Fruit fly (Drosophila melanogaster) whole organism, embryonic: ENCODE results near the gene CG15332.

Experiments used
- Adf1 ChIP-seq: fragments of 200-800 bp; sonication (Bioruptor generic); IDR thresholded peaks from 2 replicates; pipeline ENCODE4 v1.3.6; 2022; ENCODE audit warnings: missing biosample characterization, missing genetic modification characterization
- BEAF-32 ChIP-seq: fragments of 200-800 bp; sonication (Bioruptor generic); optimal IDR thresholded peaks from 3 replicates; lab custom pipeline; 2017; ENCODE audit warnings: missing biosample characterization, missing genetic modification characterization, mild to moderate bottlenecking, moderate library complexity, missing genetic modification reagents
- CG10321 ChIP-seq: fragments of 200-800 bp; sonication (Bioruptor generic); IDR thresholded peaks from 2 replicates; pipeline ENCODE4 v1.3.6; 2022; ENCODE audit warnings: missing biosample characterization, missing genetic modification characterization
- CG11560 ChIP-seq: fragments of 200-800 bp; sonication (Bioruptor generic); IDR thresholded peaks from 3 replicates; pipeline ENCODE4 v1.3.6; 2022; ENCODE audit warnings: missing biosample characterization, missing genetic modification characterization
- CG12299 ChIP-seq: fragments of 200-800 bp; sonication (Bioruptor generic); optimal IDR thresholded peaks from 2 replicates; lab custom pipeline; 2018; ENCODE audit warnings: missing biosample characterization, mild to moderate bottlenecking, missing genetic modification characterization
- CG13424 ChIP-seq: fragments of 200-800 bp; sonication (Bioruptor generic); optimal IDR thresholded peaks from 2 replicates; lab custom pipeline; 2019; ENCODE audit warnings: missing biosample characterization, mild to moderate bottlenecking, missing genetic modification characterization, moderate library complexity
- CG14050 ChIP-seq: fragments of 200-800 bp; sonication (Bioruptor generic); IDR thresholded peaks from 3 replicates; pipeline ENCODE4 v1.3.6; 2022; ENCODE audit warnings: missing biosample characterization, missing genetic modification characterization
- CG1529 ChIP-seq: fragments of 200-800 bp; sonication (Bioruptor generic); optimal IDR thresholded peaks from 3 replicates; lab custom pipeline; 2018; ENCODE audit warnings: missing biosample characterization, missing genetic modification characterization
- CG15479 ChIP-seq: fragments of 200-800 bp; sonication (Bioruptor generic); optimal IDR thresholded peaks from 3 replicates; lab custom pipeline; 2019; ENCODE audit warnings: missing biosample characterization, mild to moderate bottlenecking, missing genetic modification characterization, moderate library complexity
- CG1647 ChIP-seq: fragments of 200-800 bp; sonication (Bioruptor generic); optimal IDR thresholded peaks from 3 replicates; lab custom pipeline; 2016; ENCODE audit warnings: missing biosample characterization, missing genetic modification characterization
- CG1792 ChIP-seq: fragments of 200-800 bp; sonication (Bioruptor generic); optimal IDR thresholded peaks from 2 replicates; lab custom pipeline; 2016; ENCODE audit warnings: missing biosample characterization, missing genetic modification characterization
- CG30020 ChIP-seq: fragments of 200-800 bp; optimal IDR thresholded peaks from 2 replicates; lab custom pipeline; 2019; ENCODE audit warnings: missing biosample characterization, mild to moderate bottlenecking, missing genetic modification characterization, moderate library complexity
- CG3407 ChIP-seq: fragments of 200-800 bp; sonication (Bioruptor generic); optimal IDR thresholded peaks from 2 replicates; lab custom pipeline; 2018; ENCODE audit warnings: missing biosample characterization, mild to moderate bottlenecking, missing genetic modification characterization
- CG34376 ChIP-seq: fragments of 200-800 bp; sonication (Bioruptor generic); optimal IDR thresholded peaks from 2 replicates; lab custom pipeline; 2018; ENCODE audit warnings: missing biosample characterization, mild to moderate bottlenecking, missing genetic modification characterization
- CG4617 ChIP-seq: fragments of 200-800 bp; sonication (Bioruptor generic); optimal IDR thresholded peaks from 3 replicates; lab custom pipeline; 2016; ENCODE audit warnings: missing biosample characterization, missing genetic modification characterization, borderline replicate concordance
- CG4820 ChIP-seq: fragments of 200-800 bp; sonication (Bioruptor generic); optimal IDR thresholded peaks from 3 replicates; lab custom pipeline; 2016; ENCODE audit warnings: missing biosample characterization, missing genetic modification characterization
- CG7372 ChIP-seq: fragments of 200-800 bp; sonication (Bioruptor generic); IDR thresholded peaks from 2 replicates; pipeline ENCODE4 v1.3.6; 2022; ENCODE audit warnings: missing biosample characterization, missing genetic modification characterization
- CG8281 ChIP-seq: fragments of 200-800 bp; sonication (Bioruptor generic); optimal IDR thresholded peaks from 2 replicates; lab custom pipeline; 2018; ENCODE audit warnings: missing biosample characterization, mild to moderate bottlenecking, missing genetic modification characterization, moderate library complexity
- CG9215 ChIP-seq: fragments of 200-800 bp; sonication (Bioruptor generic); IDR thresholded peaks from 2 replicates; pipeline ENCODE4 v1.3.6; 2022; ENCODE audit warnings: missing biosample characterization, missing genetic modification characterization
- CG9609 ChIP-seq: fragments of 200-800 bp; sonication (Bioruptor generic); optimal IDR thresholded peaks from 3 replicates; lab custom pipeline; 2016; ENCODE audit warnings: missing biosample characterization, missing genetic modification characterization
- CG9727 ChIP-seq: fragments of 200-800 bp; sonication (Bioruptor generic); optimal IDR thresholded peaks from 3 replicates; lab custom pipeline; 2017; ENCODE audit warnings: missing biosample characterization, mild to moderate bottlenecking, missing genetic modification characterization
- D19B ChIP-seq: fragments of 200-800 bp; sonication (Bioruptor generic); optimal IDR thresholded peaks from 2 replicates; lab custom pipeline; 2017; ENCODE audit warnings: missing biosample characterization, mild to moderate bottlenecking, missing genetic modification characterization
- Dbx ChIP-seq: fragments of 200-800 bp; sonication (Bioruptor generic); IDR thresholded peaks from 3 replicates; pipeline ENCODE4 v1.3.6; 2022; ENCODE audit warnings: missing biosample characterization, missing genetic modification characterization
- Dfd ChIP-seq, 2 experiments: fragments of >200 bp; optimal IDR thresholded peaks; 2 replicates each; lab custom pipeline; 2017; ENCODE audit warnings: missing biosample characterization in 2 of 2, missing genetic modification characterization in 2 of 2
- Dll ChIP-seq: fragments of 200-800 bp; sonication (Bioruptor generic); IDR thresholded peaks from 4 replicates; pipeline ENCODE4 v1.3.6; 2022; ENCODE audit warnings: missing biosample characterization, missing genetic modification characterization; ENCODE audit not compliant: partially characterized antibody
- Dp ChIP-seq: fragments of 200-800 bp; sonication (Bioruptor generic); optimal IDR thresholded peaks from 2 replicates; lab custom pipeline; 2018; ENCODE audit warnings: missing biosample characterization, mild to moderate bottlenecking, missing genetic modification characterization, moderate library complexity
- Eip74EF ChIP-seq, 2 experiments: fragments of 200-800 bp in 1 of 2; fragments of >200 bp in 1 of 2; sonication (Bioruptor generic) in 1 of 2; optimal IDR thresholded peaks; 2 replicates each; lab custom pipeline; 2017 to 2019; ENCODE audit warnings: missing biosample characterization in 2 of 2, missing genetic modification characterization in 2 of 2, mild to moderate bottlenecking in 1 of 2, moderate library complexity in 1 of 2
- H2.0 ChIP-seq: fragments of 200-800 bp; sonication (Bioruptor generic); IDR thresholded peaks from 2 replicates; pipeline ENCODE4 v1.3.6; 2022; ENCODE audit warnings: missing biosample characterization, missing genetic modification characterization
- Hr78 ChIP-seq, 2 experiments: fragments of 200-800 bp in 1 of 2; fragments of >200 bp in 1 of 2; sonication (Bioruptor generic) in 1 of 2; optimal IDR thresholded peaks; 2 replicates each; lab custom pipeline; 2017 to 2019; ENCODE audit warnings: missing biosample characterization in 2 of 2, missing genetic modification characterization in 2 of 2, mild to moderate bottlenecking in 1 of 2, moderate library complexity in 1 of 2
- Jarid2 ChIP-seq: fragments of 200-800 bp; sonication (Bioruptor generic); optimal IDR thresholded peaks from 3 replicates; lab custom pipeline; 2017; ENCODE audit warnings: mild to moderate bottlenecking, missing biosample characterization, missing genetic modification reagents, missing genetic modification characterization
- MBD-R2 ChIP-seq: fragments of 200-800 bp; sonication (Bioruptor generic); IDR thresholded peaks from 2 replicates; pipeline ENCODE4 v1.3.6; 2022; ENCODE audit warnings: missing biosample characterization, missing genetic modification characterization
- Optix ChIP-seq: fragments of 200-800 bp; sonication (Bioruptor generic); IDR thresholded peaks from 3 replicates; pipeline ENCODE4 v1.3.6; 2022; ENCODE audit warnings: missing biosample characterization, missing genetic modification characterization
- Scr ChIP-seq: fragments of 200-800 bp; sonication (Bioruptor generic); IDR thresholded peaks from 2 replicates; pipeline ENCODE4 v1.3.6; 2022; ENCODE audit warnings: missing biosample characterization, missing genetic modification characterization; ENCODE audit not compliant: partially characterized antibody
- Tbp ChIP-seq: fragments of >200 bp; optimal IDR thresholded peaks from 2 replicates; lab custom pipeline; 2018; ENCODE audit warnings: missing biosample characterization, missing genetic modification characterization
- ara ChIP-seq: fragments of 200-800 bp; sonication (Bioruptor generic); IDR thresholded peaks from 2 replicates; pipeline ENCODE4 v1.3.6; 2022; ENCODE audit warnings: missing biosample characterization, missing genetic modification characterization
- az2 ChIP-seq: fragments of 200-800 bp; sonication (Bioruptor generic); optimal IDR thresholded peaks from 3 replicates; lab custom pipeline; 2016; ENCODE audit warnings: missing biosample characterization, missing genetic modification characterization
- bab2 ChIP-seq: fragments of 200-800 bp; sonication (Bioruptor generic); optimal IDR thresholded peaks from 2 replicates; lab custom pipeline; 2016; ENCODE audit warnings: missing biosample characterization, missing genetic modification characterization
- bowl ChIP-seq: fragments of 200-800 bp; sonication (Bioruptor generic); IDR thresholded peaks from 2 replicates; pipeline ENCODE4 v1.3.6; 2022; ENCODE audit warnings: missing biosample characterization, missing genetic modification characterization
- dan ChIP-seq: fragments of 200-800 bp; sonication (Bioruptor generic); IDR thresholded peaks from 2 replicates; pipeline ENCODE4 v1.3.6; 2022; ENCODE audit warnings: missing biosample characterization, missing genetic modification characterization
- dmrt99B ChIP-seq: fragments of 200-800 bp; sonication (Bioruptor generic); optimal IDR thresholded peaks from 2 replicates; lab custom pipeline; 2018; ENCODE audit warnings: missing biosample characterization, mild to moderate bottlenecking, missing genetic modification characterization, moderate library complexity
- emc ChIP-seq: fragments of 200-800 bp; sonication (Bioruptor generic); optimal IDR thresholded peaks from 2 replicates; lab custom pipeline; 2016; ENCODE audit warnings: missing biosample characterization, missing genetic modification characterization
- ham ChIP-seq: fragments of 200-800 bp; sonication (Bioruptor generic); IDR thresholded peaks from 2 replicates; pipeline ENCODE4 v1.3.6; 2022; ENCODE audit warnings: missing biosample characterization, missing genetic modification characterization
- insv ChIP-seq, 2 experiments: fragments of 200-800 bp; sonication (Bioruptor generic); optimal IDR thresholded peaks; 3 replicates each; lab custom pipeline; 2016 to 2018; ENCODE audit warnings: missing biosample characterization in 2 of 2, missing genetic modification characterization in 2 of 2
- inv ChIP-seq: fragments of 200-800 bp; sonication (Bioruptor generic); IDR thresholded peaks from 2 replicates; pipeline ENCODE4 v1.3.6; 2022; ENCODE audit warnings: missing biosample characterization, missing genetic modification characterization; ENCODE audit not compliant: partially characterized antibody
- kah ChIP-seq: fragments of 200-800 bp; sonication (Bioruptor generic); optimal IDR thresholded peaks from 2 replicates; lab custom pipeline; 2018; ENCODE audit warnings: missing biosample characterization, mild to moderate bottlenecking, missing genetic modification characterization
- mam ChIP-seq: fragments of 200-800 bp; sonication (Bioruptor generic); optimal IDR thresholded peaks from 3 replicates; lab custom pipeline; 2016; ENCODE audit warnings: missing biosample characterization, missing genetic modification characterization
- nom ChIP-seq: fragments of 200-800 bp; sonication (Bioruptor generic); optimal IDR thresholded peaks from 2 replicates; lab custom pipeline; 2017; ENCODE audit warnings: missing biosample characterization, missing genetic modification characterization, mild to moderate bottlenecking, moderate library complexity, missing genetic modification reagents
- seq ChIP-seq: fragments of 200-800 bp; sonication (Bioruptor generic); IDR thresholded peaks from 2 replicates; pipeline ENCODE4 v1.3.6; 2022; ENCODE audit warnings: missing biosample characterization, missing genetic modification characterization
- sna ChIP-seq: fragments of 200-800 bp; sonication (Bioruptor generic); IDR thresholded peaks from 2 replicates; pipeline ENCODE4 v1.3.6; 2022; ENCODE audit warnings: missing biosample characterization, missing genetic modification characterization; ENCODE audit not compliant: partially characterized antibody
- twi ChIP-seq: fragments of 200-800 bp; optimal IDR thresholded peaks from 2 replicates; lab custom pipeline; 2019; ENCODE audit warnings: missing biosample characterization, mild to moderate bottlenecking, missing genetic modification characterization, moderate library complexity
- z ChIP-seq: fragments of 200-800 bp; sonication (Bioruptor generic); IDR thresholded peaks from 3 replicates; pipeline ENCODE4 v1.3.6; 2022; ENCODE audit warnings: missing biosample characterization, missing genetic modification characterization
- zen ChIP-seq: fragments of 200-800 bp; sonication (Bioruptor generic); optimal IDR thresholded peaks from 3 replicates; lab custom pipeline; 2018; ENCODE audit warnings: missing biosample characterization, mild to moderate bottlenecking, missing genetic modification characterization, moderate library complexity

The CG15332 gene

dm6 chrX:7959025-7959424 lies 3.2 kb upstream of the CG15332 start (continued):
- TF ChIP-seq nom (GFP tag; lab: Kevin White, UChicago) (peak; percentile 29), CG13424 (tag; lab: Kevin White, UChicago) (no peak), CG9609 (no peak), CG1792 (GFP tag; lab: Kevin White, UChicago) (no peak), inv (GFP tag; lab: Robert Waterston, UW) (no peak), CG9727 (GFP tag; lab: Kevin White, UChicago) (no peak), Optix (GFP tag; lab: Robert Waterston, UW) (no peak), Dp (GFP tag; lab: Kevin White, UChicago) (no peak), Adf1 (GFP tag; lab: Robert Waterston, UW) (no peak), bowl (no peak), bab2 (GFP tag; lab: Kevin White, UChicago) (no peak), Dbx (GFP tag; lab: Robert Waterston, UW) (no peak), BEAF-32 (GFP tag; lab: Kevin White, UChicago) (no peak), CG7372 (GFP tag; lab: Robert Waterston, UW) (no peak), CG11560 (tag; lab: Robert Waterston, UW) (no peak), Eip74EF (GFP tag; optimal IDR thresholded peaks at IDR 0.05; lab: Kevin White, UChicago) (no peak), dmrt99B (tag; lab: Kevin White, UChicago) (no peak), CG14050 (GFP tag; lab: Robert Waterston, UW) (no peak), CG34376 (GFP tag; lab: Kevin White, UChicago) (no peak), D19B (GFP tag; lab: Kevin White, UChicago) (no peak), zen (peak; percentile 14), CG4820 (GFP tag; lab: Kevin White, UChicago) (no peak), H2.0 (GFP tag; lab: Robert Waterston, UW) (no peak), Scr (GFP tag; lab: Robert Waterston, UW) (no peak), CG30020 (tag; lab: Kevin White, UChicago) (no peak), CG1647 (GFP tag; lab: Kevin White, UChicago) (no peak), Tbp (GFP tag; lab: Kevin White, UChicago) (no peak), dan (GFP tag; lab: Robert Waterston, UW) (no peak), z (no peak), CG10321 (GFP tag; lab: Robert Waterston, UW) (peak; percentile 68), CG12299 (tag; lab: Kevin White, UChicago) (no peak), Dll (no peak), sna (no peak), ara (GFP tag; lab: Robert Waterston, UW) (no peak), CG4617 (GFP tag; lab: Kevin White, UChicago) (no peak), Jarid2 (GFP tag; lab: Kevin White, UChicago) (no peak), CG8281 (tag; lab: Kevin White, UChicago) (no peak), kah (GFP tag; lab: Kevin White, UChicago) (peak; percentile 98), seq (no peak), emc (GFP tag; lab: Kevin White, UChicago) (no peak), insv (GFP tag; optimal IDR thresholded peaks at IDR 0.05; lab: Kevin White, UChicago) (no peak), CG3407 (GFP tag; lab: Kevin White, UChicago) (no peak), twi (tag; lab: Kevin White, UChicago) (no peak), az2 (no peak), CG15479 (GFP tag; lab: Kevin White, UChicago) (peak; percentile 41), Hr78 (GFP tag; optimal IDR thresholded peaks at IDR 0.05; lab: Kevin White, UChicago) (peak in 1 of 2 experiments; percentile 22), mam (GFP tag; lab: Kevin White, UChicago) (no peak), Dfd (GFP tag; optimal IDR thresholded peaks at IDR 0.05; lab: Kevin White, UChicago) (no peak), CG1529 (GFP tag; lab: Kevin White, UChicago) (no peak), ham (GFP tag; lab: Robert Waterston, UW) (no peak), CG9215 (GFP tag; lab: Robert Waterston, UW) (no peak), MBD-R2 (no peak)
